Worm (Caenorhabditis elegans): ENCODE data around the gene Y73B6BL.289.

- TF ChIP-seq ama-1 (optimal IDR thresholded peaks at IDR 0.05): no peak
- TF ChIP-seq ceh-13 (GFP tag; optimal IDR thresholded peaks at IDR 0.05): no peak
- no peak for TF ChIP-seq tbx-37 (GFP tag; conservative IDR thresholded peaks at IDR 0.05)
- no peak for TF ChIP-seq hmg-4 (GFP tag; optimal IDR thresholded peaks at IDR 0.05)
- TF ChIP-seq B0310.2 (tag; optimal IDR thresholded peaks at IDR 0.05): no peak
- no peak for TF ChIP-seq scrt-1 (GFP tag; IDR thresholded peaks at IDR 0.05)
- no peak for TF ChIP-seq hmbx-1 (tag; optimal IDR thresholded peaks at IDR 0.05)
- no peak for TF ChIP-seq sea-1 (GFP tag; conservative IDR thresholded peaks at IDR 0.05)
- no peak for TF ChIP-seq aly-1 (tag; optimal IDR thresholded peaks at IDR 0.05)
- TF ChIP-seq ets-7 (tag; optimal IDR thresholded peaks at IDR 0.05): no peak
- TF ChIP-seq pes-1 (GFP tag; IDR thresholded peaks at IDR 0.05): no peak
- TF ChIP-seq tra-4 (tag; optimal IDR thresholded peaks at IDR 0.05): no peak
- TF ChIP-seq flt-1 (GFP tag; IDR thresholded peaks at IDR 0.05): no peak
- no peak for TF ChIP-seq F13C5.2 (tag; optimal IDR thresholded peaks at IDR 0.05)
Observed at ce11 chrIV:6361668-6362067, 14.4 kb downstream of the Y73B6BL.289 start, which contains the start of gene Y73B6BL.47.

All from whole organism, early embryonic.